Worm (Caenorhabditis elegans): ENCODE results near the gene mdh-2.

- TF ChIP-seq nfya-2 (GFP tag; IDR thresholded peaks at IDR 0.05) (no peak), F22D6.2 (tag; optimal IDR thresholded peaks at IDR 0.05) (no peak), ceh-100 (GFP tag; IDR thresholded peaks at IDR 0.05) (0 out of 2 replicates have a peak, but pooled peaks have one; percentile 24), ZK185.1 (tag; optimal IDR thresholded peaks at IDR 0.05; ENCODE audit: poor library complexity, severe bottlenecking) (peak; percentile 63), atf-7 (tag; optimal IDR thresholded peaks at IDR 0.05) (peak; percentile 44), lin-54 (GFP tag; optimal IDR thresholded peaks at IDR 0.05) (peak; percentile 77), Y53G8AR.9 (GFP tag; conservative IDR thresholded peaks at IDR 0.05) (peak; percentile 89), F52B5.7 (tag; optimal IDR thresholded peaks at IDR 0.05) (peak; percentile 91)
These were observed 1.9 kb downstream of the mdh-2 start for ce11 chrIII:6606022-6606467.

Data from whole organism, young adult.